Worm (Caenorhabditis elegans): ENCODE data around the gene srbc-39.

The srbc-39 gene

ce11 chrV:708808-709207 is at the start of gene srbc-39:
Gene srbc-39 (plus strand): TSS chrV:709108.
- TF ChIP-seq T22C8.4 (GFP tag; IDR thresholded peaks at IDR 0.05) (no peak), flt-1 (GFP tag; IDR thresholded peaks at IDR 0.05) (no peak), tab-1 (GFP tag; IDR thresholded peaks at IDR 0.05) (no peak), cog-1 (tag; optimal IDR thresholded peaks at IDR 0.05) (no peak), klf-2 (GFP tag; conservative IDR thresholded peaks at IDR 0.05) (no peak), ref-1 (GFP tag; conservative IDR thresholded peaks at IDR 0.05) (no peak), ztf-23 (GFP tag; IDR thresholded peaks at IDR 0.05) (no peak), ztf-29 (GFP tag; IDR thresholded peaks at IDR 0.05) (no peak), med-1 (GFP tag; optimal IDR thresholded peaks at IDR 0.05; ENCODE audit: insufficient read depth) (no peak)

ce11 chrV:660210-660609 is 48.7 kb upstream of the srbc-39 start, which contains the start of gene F31F4.17:
Gene F31F4.17 (minus strand): TSS chrV:660310.
- TF ChIP-seq T22C8.4 (GFP tag; IDR thresholded peaks at IDR 0.05) = no peak
- no peak for TF ChIP-seq klf-2 (GFP tag; conservative IDR thresholded peaks at IDR 0.05)
- no peak for TF ChIP-seq med-1 (GFP tag; optimal IDR thresholded peaks at IDR 0.05; ENCODE audit: insufficient read depth)
- no peak for TF ChIP-seq ztf-29 (GFP tag; IDR thresholded peaks at IDR 0.05)
- no peak for TF ChIP-seq ref-1 (GFP tag; conservative IDR thresholded peaks at IDR 0.05)
- no peak for TF ChIP-seq tab-1 (GFP tag; IDR thresholded peaks at IDR 0.05)
- TF ChIP-seq flt-1 (GFP tag; IDR thresholded peaks at IDR 0.05) = no peak
- no peak for TF ChIP-seq ztf-23 (GFP tag; IDR thresholded peaks at IDR 0.05)
- no peak for TF ChIP-seq cog-1 (tag; optimal IDR thresholded peaks at IDR 0.05)

- no peak for TF ChIP-seq ztf-29 (GFP tag; IDR thresholded peaks at IDR 0.05)
- no peak for TF ChIP-seq ref-1 (GFP tag; conservative IDR thresholded peaks at IDR 0.05)
- no peak for TF ChIP-seq ztf-23 (GFP tag; IDR thresholded peaks at IDR 0.05)
- TF ChIP-seq T22C8.4 (GFP tag; IDR thresholded peaks at IDR 0.05) = no peak
- no peak for TF ChIP-seq med-1 (GFP tag; optimal IDR thresholded peaks at IDR 0.05; ENCODE audit: insufficient read depth)
- TF ChIP-seq tab-1 (GFP tag; IDR thresholded peaks at IDR 0.05) = no peak
- no peak for TF ChIP-seq cog-1 (tag; optimal IDR thresholded peaks at IDR 0.05)
- no peak for TF ChIP-seq klf-2 (GFP tag; conservative IDR thresholded peaks at IDR 0.05)
- TF ChIP-seq flt-1 (GFP tag; IDR thresholded peaks at IDR 0.05) = no peak
Measured at ce11 chrV:664337-664847, 44.5 kb upstream of the srbc-39 start, which contains the start of the genes F31F4.11 and srh-266. Gene F31F4.11 (minus strand): TSS chrV:664437. Gene srh-266 (plus strand): TSS chrV:664797.

DNA sequence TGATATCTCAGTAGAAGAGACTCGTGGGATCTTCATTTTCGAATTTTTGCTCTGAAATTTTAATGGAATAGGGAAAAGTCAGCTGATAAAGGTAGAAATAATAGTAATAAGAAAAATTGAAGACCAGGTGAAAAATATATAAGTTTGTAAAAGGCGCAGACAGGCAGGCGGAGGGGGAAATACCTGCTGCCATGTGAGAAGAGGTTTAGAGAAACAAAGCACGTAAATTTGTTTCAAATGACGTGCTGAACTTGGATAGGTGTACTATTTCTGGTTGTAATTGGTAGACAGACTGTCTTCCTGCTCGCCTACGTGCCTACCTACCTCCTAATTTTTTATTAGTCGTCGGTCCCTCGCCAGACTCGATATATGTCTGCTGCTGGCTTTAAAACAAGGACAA is 41.4 kb upstream of the srbc-39 start, which contains the start of gene nhr-180:
Gene nhr-180, minus strand, starts transcription at position 52 of the 400 bp plus-strand sequence.
- TF ChIP-seq ref-1 (GFP tag; conservative IDR thresholded peaks at IDR 0.05) = no peak
- TF ChIP-seq cog-1 (tag; optimal IDR thresholded peaks at IDR 0.05) = no peak
- TF ChIP-seq ztf-23 (GFP tag; IDR thresholded peaks at IDR 0.05) = no peak
- no peak for TF ChIP-seq tab-1 (GFP tag; IDR thresholded peaks at IDR 0.05)
- TF ChIP-seq ztf-29 (GFP tag; IDR thresholded peaks at IDR 0.05) = no peak
- no peak for TF ChIP-seq flt-1 (GFP tag; IDR thresholded peaks at IDR 0.05)
- TF ChIP-seq klf-2 (GFP tag; conservative IDR thresholded peaks at IDR 0.05) = no peak
- no peak for TF ChIP-seq T22C8.4 (GFP tag; IDR thresholded peaks at IDR 0.05)
- no peak for TF ChIP-seq med-1 (GFP tag; optimal IDR thresholded peaks at IDR 0.05; ENCODE audit: insufficient read depth)

ce11 chrV:671342-671741 is 37.6 kb upstream of the srbc-39 start, which contains the start of gene sru-24:
Gene sru-24 (minus strand): TSS chrV:671442.
- TF ChIP-seq T22C8.4 (GFP tag; IDR thresholded peaks at IDR 0.05) = no peak
- no peak for TF ChIP-seq ztf-29 (GFP tag; IDR thresholded peaks at IDR 0.05)
- no peak for TF ChIP-seq ztf-23 (GFP tag; IDR thresholded peaks at IDR 0.05)
- no peak for TF ChIP-seq tab-1 (GFP tag; IDR thresholded peaks at IDR 0.05)
- TF ChIP-seq klf-2 (GFP tag; conservative IDR thresholded peaks at IDR 0.05) = no peak

DNA sequence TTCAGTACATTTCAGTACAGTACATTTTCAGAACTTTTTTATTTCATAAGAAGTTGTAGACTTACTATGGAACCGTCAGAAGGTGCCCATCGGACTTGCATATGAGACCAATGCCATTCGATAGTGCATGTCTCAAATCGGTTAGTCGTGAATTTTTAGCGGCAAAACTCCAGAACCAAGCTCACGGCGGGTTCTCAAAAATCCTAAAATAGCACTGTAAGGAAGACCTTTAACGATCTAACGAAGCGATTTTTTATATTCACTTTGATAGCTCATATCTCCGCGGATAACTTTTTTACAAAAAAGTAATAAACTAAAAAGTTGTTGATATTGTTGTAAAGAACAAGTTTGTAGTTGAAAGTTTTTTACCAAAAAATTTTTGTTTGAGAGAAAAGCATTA is 34.7 kb upstream of the srbc-39 start, which contains the start of gene sru-25:
Gene sru-25, minus strand, starts transcription at position 101 of the 400 bp plus-strand sequence.
- TF ChIP-seq ref-1 (GFP tag; conservative IDR thresholded peaks at IDR 0.05) (no peak), T22C8.4 (GFP tag; IDR thresholded peaks at IDR 0.05) (no peak), ztf-23 (GFP tag; IDR thresholded peaks at IDR 0.05) (no peak), tab-1 (GFP tag; IDR thresholded peaks at IDR 0.05) (no peak), flt-1 (GFP tag; IDR thresholded peaks at IDR 0.05) (no peak), cog-1 (tag; optimal IDR thresholded peaks at IDR 0.05) (no peak), klf-2 (GFP tag; conservative IDR thresholded peaks at IDR 0.05) (no peak), med-1 (GFP tag; optimal IDR thresholded peaks at IDR 0.05; ENCODE audit: insufficient read depth) (no peak)

DNA sequence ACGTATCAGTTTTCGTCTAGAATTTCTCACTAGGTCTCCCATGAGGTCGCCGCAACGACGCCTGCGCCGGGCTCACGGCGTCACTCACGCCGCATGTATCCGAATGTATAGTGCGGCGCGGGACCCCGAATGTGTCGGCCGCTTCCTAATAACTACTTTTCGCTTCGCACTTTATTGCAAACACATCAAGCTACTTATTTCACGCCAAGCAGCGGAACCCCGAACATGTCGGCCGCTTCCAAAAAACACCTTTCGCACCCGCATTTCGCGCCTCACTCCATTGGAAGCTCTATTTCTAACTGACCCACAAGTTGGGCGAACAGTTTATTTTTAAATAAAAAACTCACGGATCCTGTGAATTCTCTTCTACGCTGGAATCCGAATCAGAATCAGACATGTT is 32.8 kb upstream of the srbc-39 start:
- TF ChIP-seq med-1 (GFP tag; optimal IDR thresholded peaks at IDR 0.05; ENCODE audit: insufficient read depth) = no peak
- TF ChIP-seq ztf-23 (GFP tag; IDR thresholded peaks at IDR 0.05) = no peak
- TF ChIP-seq flt-1 (GFP tag; IDR thresholded peaks at IDR 0.05) = no peak
- TF ChIP-seq ref-1 (GFP tag; conservative IDR thresholded peaks at IDR 0.05) = no peak
- TF ChIP-seq tab-1 (GFP tag; IDR thresholded peaks at IDR 0.05) = no peak
- no peak for TF ChIP-seq cog-1 (tag; optimal IDR thresholded peaks at IDR 0.05)
- TF ChIP-seq ztf-29 (GFP tag; IDR thresholded peaks at IDR 0.05) = no peak
- no peak for TF ChIP-seq T22C8.4 (GFP tag; IDR thresholded peaks at IDR 0.05)
- TF ChIP-seq klf-2 (GFP tag; conservative IDR thresholded peaks at IDR 0.05) = no peak

- TF ChIP-seq ztf-29 (GFP tag; IDR thresholded peaks at IDR 0.05) = no peak
- no peak for TF ChIP-seq med-1 (GFP tag; optimal IDR thresholded peaks at IDR 0.05; ENCODE audit: insufficient read depth)
- no peak for TF ChIP-seq flt-1 (GFP tag; IDR thresholded peaks at IDR 0.05)
- TF ChIP-seq ztf-23 (GFP tag; IDR thresholded peaks at IDR 0.05) = no peak
- no peak for TF ChIP-seq ref-1 (GFP tag; conservative IDR thresholded peaks at IDR 0.05)
- no peak for TF ChIP-seq T22C8.4 (GFP tag; IDR thresholded peaks at IDR 0.05)
- TF ChIP-seq klf-2 (GFP tag; conservative IDR thresholded peaks at IDR 0.05) = no peak
- TF ChIP-seq cog-1 (tag; optimal IDR thresholded peaks at IDR 0.05) = no peak
- no peak for TF ChIP-seq tab-1 (GFP tag; IDR thresholded peaks at IDR 0.05)
Measured at ce11 chrV:676550-677084, 32.3 kb upstream of the srbc-39 start, which contains the start of the genes fbxa-72 and srx-21. Gene fbxa-72 (minus strand): TSS chrV:676753. Gene srx-21 (plus strand): TSS chrV:677034.

DNA sequence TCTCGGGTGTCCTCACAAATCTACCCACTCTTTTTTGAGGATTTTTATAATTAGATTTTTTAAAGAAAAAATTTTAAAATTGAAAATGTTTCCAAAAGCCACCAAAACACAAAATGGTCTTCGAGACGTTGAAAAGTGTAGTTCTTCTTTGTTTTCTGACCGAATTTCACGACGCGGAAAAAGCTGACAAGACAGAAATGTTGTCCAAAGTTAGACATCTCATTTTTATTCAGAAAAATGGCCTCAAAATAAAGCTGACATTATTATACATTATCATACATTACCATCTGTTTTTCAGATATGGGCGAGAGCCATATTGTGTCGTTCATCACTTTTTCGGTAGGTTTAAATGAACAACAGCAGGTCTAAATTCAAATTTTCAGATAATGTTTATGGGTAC is 29.2 kb upstream of the srbc-39 start, which contains the start of gene srx-22:
Gene srx-22, plus strand, starts transcription at position 301 of the 400 bp plus-strand sequence.
- TF ChIP-seq ref-1 (GFP tag; conservative IDR thresholded peaks at IDR 0.05) (no peak), tab-1 (GFP tag; IDR thresholded peaks at IDR 0.05) (no peak), T22C8.4 (GFP tag; IDR thresholded peaks at IDR 0.05) (no peak), med-1 (GFP tag; optimal IDR thresholded peaks at IDR 0.05; ENCODE audit: insufficient read depth) (no peak), ztf-29 (GFP tag; IDR thresholded peaks at IDR 0.05) (no peak)

Data from whole organism, midembryonic.